Worm (Caenorhabditis elegans) whole organism, L4 larva: ENCODE measurements around the gene txdc-9.

ENCODE experiments used
- D1046.2 ChIP-seq: fragments of 200-800 bp; sonication (Bioruptor generic); IDR thresholded peaks from 2 replicates; pipeline ENCODE4 v1.3.6; 2022; ENCODE audit warnings: missing genetic modification characterization, missing compliant biosample characterization
- F26F4.8 ChIP-seq: fragments of 200-800 bp; sonication (Bioruptor generic); conservative IDR thresholded peaks from 2 replicates; pipeline ENCODE4 v1.3.6; 2022; ENCODE audit warnings: missing genetic modification characterization, missing compliant biosample characterization
- T26A8.4 ChIP-seq: fragments of 200-800 bp; sonication (Bioruptor generic); IDR thresholded peaks from 2 replicates; pipeline ENCODE4 v1.3.6; 2022; ENCODE audit warnings: missing genetic modification characterization, missing compliant biosample characterization
- Y105C5A.15 ChIP-seq: fragments of 200-800 bp; sonication (Bioruptor generic); IDR thresholded peaks from 2 replicates; pipeline ENCODE4 v1.3.6; 2022; ENCODE audit warnings: missing genetic modification characterization, missing compliant biosample characterization
- aha-1 ChIP-seq: fragments of 150-350 bp; peaks from one replicate; lab custom pipeline; 2014; ENCODE audit warnings: missing biosample characterization, missing genetic modification characterization
- aly-2 ChIP-seq: sonication (generic microtip); optimal IDR thresholded peaks from 2 replicates; lab custom pipeline; 2018; ENCODE audit warnings: missing biosample characterization, missing genetic modification characterization
- ceh-28 ChIP-seq: fragments of 150-350 bp; optimal IDR thresholded peaks from 2 replicates; lab custom pipeline; 2014; ENCODE audit warnings: missing biosample characterization, missing genetic modification reagents, missing genetic modification characterization
- ces-1 ChIP-seq: fragments of 150-350 bp; sonication (generic microtip); optimal IDR thresholded peaks from 4 replicates; lab custom pipeline; 2014; ENCODE audit warnings: missing biosample characterization, missing genetic modification reagents, missing genetic modification characterization
- daf-16 ChIP-seq, 3 experiments: sonication (generic microtip); optimal IDR thresholded peaks; 2 replicates each; lab custom pipeline; 2016 to 2017; ENCODE audit warnings: missing genetic modification characterization in 3 of 3, missing genetic modification reagents in 3 of 3, mild to moderate bottlenecking in 2 of 3, missing compliant biosample characterization in 2 of 3, missing biosample characterization in 1 of 3, moderate library complexity in 1 of 3
- daf-8 ChIP-seq: fragments of 200-800 bp; sonication (Bioruptor generic); IDR thresholded peaks from 2 replicates; pipeline ENCODE4 v1.3.6; 2022; ENCODE audit warnings: missing genetic modification characterization, missing compliant biosample characterization
- dmd-6 ChIP-seq: fragments of 200-800 bp; sonication (Bioruptor generic); IDR thresholded peaks from 2 replicates; pipeline ENCODE4 v1.3.6; 2022; ENCODE audit warnings: missing genetic modification reagents, missing genetic modification characterization, missing compliant biosample characterization
- dmd-8 ChIP-seq: fragments of 200-800 bp; sonication (Bioruptor generic); IDR thresholded peaks from 2 replicates; pipeline ENCODE4 v1.3.6; 2022; ENCODE audit warnings: missing genetic modification characterization, missing compliant biosample characterization
- dmd-9 ChIP-seq: fragments of 200-800 bp; sonication (Bioruptor generic); IDR thresholded peaks from 2 replicates; pipeline ENCODE4 v1.3.6; 2022; ENCODE audit warnings: missing genetic modification reagents, missing genetic modification characterization, missing compliant biosample characterization
- dpl-1 ChIP-seq: fragments of 150-350 bp; optimal IDR thresholded peaks from 2 replicates; lab custom pipeline; 2014; ENCODE audit warnings: missing biosample characterization, missing genetic modification reagents, missing genetic modification characterization
- dve-1 ChIP-seq: sonication (generic microtip); optimal IDR thresholded peaks from 2 replicates; lab custom pipeline; 2017; ENCODE audit warnings: antibody characterized with exemption, mild to moderate bottlenecking, missing genetic modification characterization, missing compliant biosample characterization; ENCODE audit not compliant: insufficient read depth
- fkh-10 ChIP-seq: fragments of 150-350 bp; optimal IDR thresholded peaks from 2 replicates; lab custom pipeline; 2014; ENCODE audit warnings: missing biosample characterization, missing genetic modification reagents, missing genetic modification characterization
- fos-1 ChIP-seq: fragments of 150-350 bp; optimal IDR thresholded peaks from 2 replicates; lab custom pipeline; 2014; ENCODE audit warnings: missing biosample characterization, missing genetic modification characterization
- gei-8 ChIP-seq: fragments of 200-800 bp; sonication (Bioruptor generic); optimal IDR thresholded peaks from 2 replicates; lab custom pipeline; 2018; ENCODE audit warnings: mild to moderate bottlenecking, missing genetic modification characterization, missing compliant biosample characterization
- hif-1 ChIP-seq, 2 experiments: sonication (generic microtip); optimal IDR thresholded peaks; 2 replicates each; lab custom pipeline; 2016 to 2017; ENCODE audit warnings: missing compliant biosample characterization in 2 of 2, missing genetic modification characterization in 2 of 2, missing genetic modification reagents in 2 of 2, missing genotype in 2 of 2, mild to moderate bottlenecking in 1 of 2
- hlh-11 ChIP-seq: fragments of 200-800 bp; sonication (Bioruptor generic); optimal IDR thresholded peaks from 2 replicates; lab custom pipeline; 2018; ENCODE audit warnings: mild to moderate bottlenecking, missing genetic modification characterization, missing compliant biosample characterization
- lin-15B ChIP-seq: fragments of 150-350 bp; sonication (generic microtip); optimal IDR thresholded peaks from 3 replicates; lab custom pipeline; 2014; ENCODE audit warnings: missing biosample characterization, missing genetic modification characterization
- lin-38 ChIP-seq: fragments of 200-800 bp; sonication (Bioruptor generic); IDR thresholded peaks from 2 replicates; pipeline ENCODE4 v1.3.6; 2022; ENCODE audit warnings: missing genetic modification reagents, missing genetic modification characterization, missing compliant biosample characterization
- lin-39 ChIP-seq: fragments of 150-350 bp; optimal IDR thresholded peaks from 2 replicates; lab custom pipeline; 2014; ENCODE audit warnings: missing biosample characterization, missing genetic modification reagents, missing genetic modification characterization
- lir-3 ChIP-seq: sonication (generic microtip); optimal IDR thresholded peaks from 2 replicates; lab custom pipeline; 2016; ENCODE audit warnings: mild to moderate bottlenecking, missing genetic modification characterization, missing compliant biosample characterization
- madf-5 ChIP-seq, 2 experiments: fragments of 200-800 bp; sonication (Bioruptor generic); IDR thresholded peaks; 2 replicates each; pipeline ENCODE4 v1.3.6; 2022; ENCODE audit warnings: missing compliant biosample characterization in 2 of 2, missing genetic modification characterization in 2 of 2
- mdl-1 ChIP-seq, 2 experiments: fragments of 150-350 bp in 1 of 2; sonication (generic microtip) in 1 of 2; optimal IDR thresholded peaks; 2 replicates each; lab custom pipeline; 2014 to 2017; ENCODE audit warnings: missing biosample characterization in 2 of 2, missing genetic modification characterization in 2 of 2
- mxl-3 ChIP-seq: fragments of 200-800 bp; sonication (Bioruptor generic); optimal IDR thresholded peaks from 2 replicates; lab custom pipeline; 2018; ENCODE audit warnings: mild to moderate bottlenecking, missing genetic modification characterization, missing compliant biosample characterization
- nhr-11 ChIP-seq: fragments of 150-350 bp; optimal IDR thresholded peaks from 2 replicates; lab custom pipeline; 2014; ENCODE audit warnings: missing biosample characterization, missing genetic modification characterization
- nhr-237 ChIP-seq: sonication (generic microtip); optimal IDR thresholded peaks from 2 replicates; lab custom pipeline; 2017; ENCODE audit warnings: missing biosample characterization, missing genetic modification characterization
- nhr-28 ChIP-seq: fragments of 150-350 bp; optimal IDR thresholded peaks from 2 replicates; lab custom pipeline; 2014; ENCODE audit warnings: missing biosample characterization, missing genetic modification characterization
- nhr-41 ChIP-seq: fragments of 200-800 bp; sonication (Bioruptor generic); IDR thresholded peaks from 2 replicates; pipeline ENCODE4 v1.3.6; 2022; ENCODE audit warnings: missing genetic modification reagents, missing genetic modification characterization, missing compliant biosample characterization
- nhr-42 ChIP-seq: fragments of 200-800 bp; sonication (Bioruptor generic); IDR thresholded peaks from 2 replicates; pipeline ENCODE4 v1.3.6; 2022; ENCODE audit warnings: missing genetic modification characterization, missing compliant biosample characterization
- nhr-48 ChIP-seq: sonication (generic microtip); optimal IDR thresholded peaks from 2 replicates; lab custom pipeline; 2016; ENCODE audit warnings: mild to moderate bottlenecking, missing genetic modification characterization, missing compliant biosample characterization
- set-16 ChIP-seq: fragments of 200-800 bp; sonication (Bioruptor generic); IDR thresholded peaks from 2 replicates; pipeline ENCODE4 v1.3.6; 2022; ENCODE audit warnings: missing genetic modification reagents, missing genetic modification characterization, missing compliant biosample characterization
- snpc-4 ChIP-seq: fragments of 150-350 bp; optimal IDR thresholded peaks from 2 replicates; lab custom pipeline; 2014; ENCODE audit warnings: missing biosample characterization, missing genetic modification characterization
- spr-1 ChIP-seq: sonication (generic microtip); optimal IDR thresholded peaks from 2 replicates; lab custom pipeline; 2016; ENCODE audit warnings: mild to moderate bottlenecking, missing genetic modification characterization, missing compliant biosample characterization
- unc-62 ChIP-seq, 3 experiments: fragments of 150-350 bp in 1 of 3; sonication (generic microtip); optimal IDR thresholded peaks in 2 of 3; peaks in 1 of 3; 1 replicate in 1 of 3; 2 replicates in 2 of 3; lab custom pipeline; 2014 to 2017; ENCODE audit warnings: missing biosample characterization in 3 of 3, missing genetic modification characterization in 3 of 3, missing genetic modification reagents in 3 of 3, missing genotype in 1 of 3
- zip-11 ChIP-seq: fragments of 200-800 bp; sonication (Bioruptor generic); IDR thresholded peaks from 2 replicates; pipeline ENCODE4 v1.3.6; 2022; ENCODE audit warnings: missing genetic modification characterization, missing compliant biosample characterization
- ztf-11 ChIP-seq: fragments of 150-350 bp; optimal IDR thresholded peaks from 2 replicates; lab custom pipeline; 2014; ENCODE audit warnings: missing biosample characterization, missing genetic modification characterization

Gene txdc-9

DNA sequence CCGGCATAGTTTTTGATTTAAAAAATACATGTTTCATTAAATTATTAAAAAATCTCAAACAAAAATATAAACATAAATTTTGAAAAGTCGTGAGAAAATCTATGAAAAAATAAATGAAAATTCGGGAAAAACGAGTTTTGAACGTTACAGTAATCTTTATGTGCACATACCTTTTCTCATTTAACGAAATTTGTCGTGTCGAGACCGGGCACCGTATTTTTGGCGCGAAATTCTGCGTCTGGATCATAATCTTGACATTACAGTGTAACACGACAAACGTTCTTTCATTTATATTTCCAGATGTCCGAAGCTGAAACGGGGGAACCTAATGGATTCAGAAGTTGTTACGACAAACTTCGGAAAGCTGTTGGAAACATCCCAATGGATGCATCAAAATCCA lies 42.4 kb upstream of the txdc-9 start, which contains the start of gene C16A3.2:
TSS of gene C16A3.2 (plus strand) at position 301 of the 400 bp plus-strand sequence.
- no peak for TF ChIP-seq unc-62 (GFP tag; optimal IDR thresholded peaks at IDR 0.05 in 1 of 2; lab: Kevin White, UChicago)
- TF ChIP-seq unc-62 (tag; optimal IDR thresholded peaks at IDR 0.05; lab: Kevin White, UChicago): no peak
- no peak for TF ChIP-seq hlh-11 (tag; lab: Kevin White, UChicago)
- no peak for TF ChIP-seq D1046.2 (GFP tag; lab: Robert Waterston, UW)
- no peak for TF ChIP-seq lin-39 (tag; lab: Kevin White, UChicago)
- TF ChIP-seq dmd-8: no peak
- TF ChIP-seq nhr-41 (GFP tag; lab: Robert Waterston, UW): no peak
- TF ChIP-seq ceh-28: no peak
- TF ChIP-seq nhr-237 (tag; lab: Kevin White, UChicago): no peak
- TF ChIP-seq daf-8 (GFP tag; lab: Robert Waterston, UW): no peak
- TF ChIP-seq lir-3: no peak
- TF ChIP-seq dve-1 (tag; lab: Kevin White, UChicago): no peak
- TF ChIP-seq madf-5 (GFP tag; IDR thresholded peaks at IDR 0.05; lab: Robert Waterston, UW): no peak
- TF ChIP-seq dmd-9 (GFP tag; lab: Robert Waterston, UW): no peak
- no peak for TF ChIP-seq gei-8
- no peak for TF ChIP-seq zip-11 (GFP tag; lab: Robert Waterston, UW)
- no peak for TF ChIP-seq mdl-1 (tag; optimal IDR thresholded peaks at IDR 0.05; lab: Kevin White, UChicago)
- no peak for TF ChIP-seq spr-1 (tag; lab: Kevin White, UChicago)

DNA sequence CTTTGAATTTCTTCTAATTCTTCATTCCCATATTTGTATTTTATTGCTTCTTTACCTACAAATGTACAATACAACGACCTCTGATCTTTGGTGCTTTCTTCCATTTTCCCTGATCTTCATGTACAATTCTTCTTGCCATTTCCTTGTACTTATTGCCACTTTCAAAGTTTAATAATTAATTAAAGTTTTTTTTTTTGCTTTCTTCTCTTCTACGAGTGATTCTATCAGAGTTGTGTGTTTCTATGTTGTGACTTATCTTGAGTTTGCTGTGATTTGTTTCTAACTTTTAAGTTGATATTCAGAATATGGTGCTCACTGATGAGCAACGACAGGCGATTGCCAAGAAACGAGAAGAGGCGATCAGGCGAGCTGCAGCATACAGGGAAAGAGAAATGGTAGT lies 41.3 kb upstream of the txdc-9 start, which contains the start of gene smrc-1:
TSS of gene smrc-1 (plus strand) at position 301 of the 400 bp plus-strand sequence.
- TF ChIP-seq aly-2 (tag; lab: Kevin White, UChicago): no peak
- no peak for TF ChIP-seq fkh-10 (GFP tag; lab: Kevin White, UChicago)
- no peak for TF ChIP-seq F26F4.8 (GFP tag; lab: Robert Waterston, UW)
- no peak for TF ChIP-seq hif-1 (tag; optimal IDR thresholded peaks at IDR 0.05; lab: Kevin White, UChicago)
- TF ChIP-seq fos-1 (tag; lab: Kevin White, UChicago): no peak
- no peak for TF ChIP-seq D1046.2 (GFP tag; lab: Robert Waterston, UW)
- TF ChIP-seq nhr-42 (GFP tag; lab: Robert Waterston, UW): no peak
- no peak for TF ChIP-seq nhr-11 (tag; lab: Kevin White, UChicago)
- no peak for TF ChIP-seq Y105C5A.15 (GFP tag; lab: Robert Waterston, UW)
- TF ChIP-seq snpc-4 (tag; lab: Kevin White, UChicago): no peak
- TF ChIP-seq ces-1 (GFP tag; lab: Kevin White, UChicago): no peak
- no peak for TF ChIP-seq dpl-1 (GFP tag; lab: Kevin White, UChicago)
- TF ChIP-seq T26A8.4 (GFP tag; lab: Robert Waterston, UW): no peak
- no peak for TF ChIP-seq ztf-11 (tag; lab: Kevin White, UChicago)

ce11 chrIII:6395706-6396232 lies 36.2 kb upstream of the txdc-9 start, which contains the start of gene oatr-1:
Gene oatr-1, minus strand, starts transcription at chrIII:6396182.
- TF ChIP-seq hif-1 (tag; optimal IDR thresholded peaks at IDR 0.05; lab: Kevin White, UChicago) (no peak), mxl-3 (peak; percentile 80), mdl-1 (tag; optimal IDR thresholded peaks at IDR 0.05; lab: Kevin White, UChicago) (peak in 1 of 2 experiments; percentile 65), dmd-9 (GFP tag; lab: Robert Waterston, UW) (no peak), dmd-6 (GFP tag; lab: Robert Waterston, UW) (peak; percentile 66), set-16 (GFP tag; lab: Robert Waterston, UW) (no peak), lin-15B (tag; lab: Kevin White, UChicago) (no peak), lin-38 (GFP tag; lab: Robert Waterston, UW) (no peak), daf-16 (GFP tag; optimal IDR thresholded peaks at IDR 0.05; lab: Kevin White, UChicago) (no peak), daf-16 (tag; optimal IDR thresholded peaks at IDR 0.05; lab: Kevin White, UChicago) (peak; percentile 41), dve-1 (tag; lab: Kevin White, UChicago) (peak; percentile 27), aha-1 (tag; lab: Kevin White, UChicago) (peak; percentile 49), dpl-1 (GFP tag; lab: Kevin White, UChicago) (no peak), nhr-28 (tag; lab: Kevin White, UChicago) (peak; percentile 48), nhr-48 (no peak), hlh-11 (tag; lab: Kevin White, UChicago) (peak; percentile 25)
